Worm (Caenorhabditis elegans): ENCODE data around the gene btb-16.

The btb-16 gene

ce11 chrII:3250195-3250594 lies 46.5 kb upstream of the btb-16 start:
- no peak for TF ChIP-seq ces-1 (GFP tag; optimal IDR thresholded peaks at IDR 0.05)

ce11 chrII:3251782-3252181 lies 44.9 kb upstream of the btb-16 start:
- no peak for TF ChIP-seq vab-15 (tag; optimal IDR thresholded peaks at IDR 0.05)
- no peak for TF ChIP-seq elt-2 (tag; optimal IDR thresholded peaks at IDR 0.05)
- no peak for TF ChIP-seq fos-1 (tag; optimal IDR thresholded peaks at IDR 0.05)
- TF ChIP-seq nhr-237 (tag; optimal IDR thresholded peaks at IDR 0.05): no peak
- no peak for TF ChIP-seq nhr-20 (tag; optimal IDR thresholded peaks at IDR 0.05)
- no peak for TF ChIP-seq zag-1 (tag; optimal IDR thresholded peaks at IDR 0.05)
- no peak for TF ChIP-seq mdl-1 (tag; optimal IDR thresholded peaks at IDR 0.05)
- TF ChIP-seq nhr-12 (tag; optimal IDR thresholded peaks at IDR 0.05): no peak
- no peak for TF ChIP-seq hlh-4 (tag; optimal IDR thresholded peaks at IDR 0.05)
- TF ChIP-seq fkh-4 (tag; optimal IDR thresholded peaks at IDR 0.05; ENCODE audit: borderline replicate concordance): no peak
- no peak for TF ChIP-seq lin-13 (GFP tag; optimal IDR thresholded peaks at IDR 0.05)

ce11 chrII:3259254-3259653 lies 37.4 kb upstream of the btb-16 start, which contains the start of gene gcy-19:
Gene gcy-19, minus strand, starts transcription at chrII:3259354.
- TF ChIP-seq zip-4 (GFP tag; optimal IDR thresholded peaks at IDR 0.05): no peak
- no peak for TF ChIP-seq xbp-1 (tag; optimal IDR thresholded peaks at IDR 0.05)
- no peak for TF ChIP-seq sptf-1 (tag; optimal IDR thresholded peaks at IDR 0.05)
- TF ChIP-seq hpl-2 (GFP tag; optimal IDR thresholded peaks at IDR 0.05): no peak
- TF ChIP-seq dpl-1 (GFP tag; optimal IDR thresholded peaks at IDR 0.05): no peak
- no peak for TF ChIP-seq mab-9 (GFP tag; IDR thresholded peaks at IDR 0.05)
- no peak for TF ChIP-seq fkh-4 (tag; optimal IDR thresholded peaks at IDR 0.05; ENCODE audit: borderline replicate concordance)
- TF ChIP-seq ceh-88 (GFP tag; IDR thresholded peaks at IDR 0.05): no peak
- TF ChIP-seq vab-15 (tag; optimal IDR thresholded peaks at IDR 0.05): no peak
- no peak for TF ChIP-seq nhr-11 (tag; optimal IDR thresholded peaks at IDR 0.05)
- TF ChIP-seq C34B4.2 (tag; optimal IDR thresholded peaks at IDR 0.05): no peak
- TF ChIP-seq sup-37 (GFP tag; optimal IDR thresholded peaks at IDR 0.05): no peak
- no peak for TF ChIP-seq hlh-4 (tag; optimal IDR thresholded peaks at IDR 0.05)
- TF ChIP-seq lin-39 (tag; optimal IDR thresholded peaks at IDR 0.05): no peak
- no peak for TF ChIP-seq nhr-85 (tag)
- TF ChIP-seq Y116A8C.19 (tag; optimal IDR thresholded peaks at IDR 0.05; ENCODE audit: borderline replicate concordance): no peak
- no peak for TF ChIP-seq egl-13 (tag; optimal IDR thresholded peaks at IDR 0.05)
- no peak for TF ChIP-seq nhr-237 (tag; optimal IDR thresholded peaks at IDR 0.05)

DNA sequence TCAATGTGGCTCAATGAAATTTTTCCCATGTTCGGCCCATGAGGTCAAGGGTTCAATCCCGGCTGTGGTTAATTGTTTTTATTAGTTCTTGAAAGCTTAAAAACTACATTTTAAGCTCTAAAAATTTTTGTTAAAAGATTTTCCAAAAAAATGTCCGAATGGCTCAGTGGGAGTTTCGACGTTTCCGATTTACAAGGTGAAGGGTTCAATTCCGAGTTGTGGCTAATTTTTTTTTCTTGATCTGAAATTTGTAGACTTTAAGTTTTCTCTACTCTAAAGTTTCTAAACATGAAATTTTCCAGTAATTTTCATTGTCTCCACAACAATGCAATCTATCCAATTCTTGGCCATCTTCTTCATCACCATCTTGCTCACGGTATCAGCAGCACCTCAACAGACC lies 34.2 kb upstream of the btb-16 start, which contains the start of gene F02E11.2:
Gene F02E11.2, plus strand, starts transcription at position 301 of the 400 bp plus-strand sequence.
- TF ChIP-seq tbx-2 (tag; optimal IDR thresholded peaks at IDR 0.05) (no peak), swsn-7 (tag; optimal IDR thresholded peaks at IDR 0.05) (no peak), tlp-1 (tag; optimal IDR thresholded peaks at IDR 0.05) (no peak), egl-27 (tag; optimal IDR thresholded peaks at IDR 0.05) (no peak), nhr-47 (tag; optimal IDR thresholded peaks at IDR 0.05) (no peak), skn-1 (tag; optimal IDR thresholded peaks at IDR 0.05) (no peak), hlh-4 (tag; optimal IDR thresholded peaks at IDR 0.05) (no peak), sup-37 (GFP tag; optimal IDR thresholded peaks at IDR 0.05) (no peak), sox-4 (tag; optimal IDR thresholded peaks at IDR 0.05) (no peak), lin-39 (tag; optimal IDR thresholded peaks at IDR 0.05) (no peak), elt-2 (tag; optimal IDR thresholded peaks at IDR 0.05) (no peak), nhr-28 (tag; optimal IDR thresholded peaks at IDR 0.05) (no peak)

DNA sequence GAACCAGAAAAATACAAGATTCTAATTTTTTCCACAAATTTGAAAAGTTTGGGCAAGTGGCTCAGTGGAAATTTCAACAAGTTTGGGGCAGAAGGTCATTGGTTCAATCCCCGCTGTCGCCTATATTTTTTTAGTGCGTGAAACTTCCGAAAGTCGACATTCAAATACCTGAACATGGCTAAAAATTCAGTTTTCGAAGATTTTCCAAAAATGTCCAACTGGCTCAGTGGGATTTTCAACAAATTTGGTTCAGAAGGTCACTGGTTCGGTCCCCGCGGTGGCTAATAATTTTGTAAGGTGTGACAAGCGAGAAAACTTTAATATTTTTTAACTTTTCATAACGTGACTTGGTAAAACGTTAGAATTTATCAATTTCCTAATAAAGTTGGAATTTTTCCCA lies 32.0 kb upstream of the btb-16 start:
- TF ChIP-seq F16B12.6 (tag; optimal IDR thresholded peaks at IDR 0.05) (no peak), nhr-71 (tag; optimal IDR thresholded peaks at IDR 0.05) (no peak), hpl-2 (GFP tag; optimal IDR thresholded peaks at IDR 0.05) (no peak), ceh-88 (GFP tag; IDR thresholded peaks at IDR 0.05) (no peak), isw-1 (GFP tag; IDR thresholded peaks at IDR 0.05) (no peak), C34B4.2 (tag; optimal IDR thresholded peaks at IDR 0.05) (no peak), Y116A8C.19 (tag; optimal IDR thresholded peaks at IDR 0.05; ENCODE audit: borderline replicate concordance) (no peak), unc-30 (tag; optimal IDR thresholded peaks at IDR 0.05) (no peak), elt-2 (tag; optimal IDR thresholded peaks at IDR 0.05) (no peak), efl-3 (GFP tag; optimal IDR thresholded peaks at IDR 0.05) (no peak), unc-62 (GFP tag; optimal IDR thresholded peaks at IDR 0.05) (no peak), mep-1 (tag; optimal IDR thresholded peaks at IDR 0.05) (no peak), ztf-4 (tag; optimal IDR thresholded peaks at IDR 0.05) (no peak), dsc-1 (tag; optimal IDR thresholded peaks at IDR 0.05) (no peak), ceh-63 (GFP tag; optimal IDR thresholded peaks at IDR 0.05) (no peak), fkh-8 (tag; optimal IDR thresholded peaks at IDR 0.05) (no peak)

All from whole organism, L1 larva.